Worm (Caenorhabditis elegans): Measurements from ENCODE around the gene lin-23.

The lin-23 gene

DNA sequence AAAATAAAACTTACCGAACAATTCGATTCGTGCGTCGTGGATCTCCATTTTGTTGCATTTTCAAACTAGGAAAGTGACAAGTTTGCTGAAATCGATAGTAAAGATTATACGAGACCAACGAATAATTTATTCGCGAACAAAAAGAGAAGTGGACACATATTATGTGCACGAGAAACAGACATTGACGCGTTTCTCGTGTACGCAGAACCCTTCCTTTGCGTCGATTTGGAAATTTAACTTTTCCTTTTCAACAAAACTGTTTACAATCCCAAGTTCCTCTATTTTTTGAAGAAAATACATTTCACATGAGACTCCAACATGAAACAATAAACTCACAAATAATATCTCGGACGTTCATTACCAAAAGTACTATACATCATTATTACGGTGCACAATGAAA is 10.3 kb upstream of the lin-23 start, which contains the start of gene K10B2.4 (continued):
- peak; percentile 64 for TF ChIP-seq dox-1 (GFP tag; IDR thresholded peaks at IDR 0.05)
- no peak for TF ChIP-seq F52B5.7 (tag; optimal IDR thresholded peaks at IDR 0.05)
- no peak for TF ChIP-seq sea-2 (GFP tag; IDR thresholded peaks at IDR 0.05)
- TF ChIP-seq C06A6.2 (GFP tag; conservative IDR thresholded peaks at IDR 0.05) = no peak
- TF ChIP-seq ZK185.1 (tag; optimal IDR thresholded peaks at IDR 0.05; ENCODE audit: poor library complexity, severe bottlenecking) = peak; percentile 58
- TF ChIP-seq nhr-80 (tag; optimal IDR thresholded peaks at IDR 0.05) = peak; percentile 61
- TF ChIP-seq egl-18 (GFP tag; IDR thresholded peaks at IDR 0.05) = no peak
- no peak for TF ChIP-seq nhr-90 (tag; optimal IDR thresholded peaks at IDR 0.05)
- TF ChIP-seq ztf-3 (GFP tag; optimal IDR thresholded peaks at IDR 0.05) = no peak
- no peak for TF ChIP-seq pbrm-1 (GFP tag; IDR thresholded peaks at IDR 0.05)
- no peak for TF ChIP-seq B0019.2 (GFP tag; conservative IDR thresholded peaks at IDR 0.05)
- TF ChIP-seq snpc-3.4 (tag; optimal IDR thresholded peaks at IDR 0.05) = no peak
- no peak for TF ChIP-seq nhr-179 (tag; optimal IDR thresholded peaks at IDR 0.05)
- TF ChIP-seq ama-1 (optimal IDR thresholded peaks at IDR 0.05) = no peak
- peak in 1 of 2 experiments; percentile 38 for TF ChIP-seq ama-1 (GFP tag; optimal IDR thresholded peaks at IDR 0.05)
- no peak for TF ChIP-seq bed-1 (GFP tag; IDR thresholded peaks at IDR 0.05)
- no peak for TF ChIP-seq Y79H2A.3 (GFP tag; conservative IDR thresholded peaks at IDR 0.05)
- TF ChIP-seq aptf-2 (GFP tag; conservative IDR thresholded peaks at IDR 0.05) = no peak
- peak; percentile 43; the same call in 1 of the 2 replicates for TF ChIP-seq rcor-1 (GFP tag; IDR thresholded peaks at IDR 0.05)
- TF ChIP-seq ceh-100 (GFP tag; IDR thresholded peaks at IDR 0.05) = peak; percentile 34; the same call in 1 of the 2 replicates
- TF ChIP-seq madf-10 (tag; optimal IDR thresholded peaks at IDR 0.05) = no peak
- no peak for TF ChIP-seq dpff-1 (tag; optimal IDR thresholded peaks at IDR 0.05)
- 0 out of 2 replicates have a peak, but pooled peaks have one; percentile 35 for TF ChIP-seq hsf-1 (GFP tag; IDR thresholded peaks at IDR 0.05)
- TF ChIP-seq D2030.7 (GFP tag; IDR thresholded peaks at IDR 0.05) = peak; percentile 41; the same call in 1 of the 2 replicates
- TF ChIP-seq chd-7 (tag; optimal IDR thresholded peaks at IDR 0.05) = no peak
- peak; percentile 56 for TF ChIP-seq B0035.1 (tag; optimal IDR thresholded peaks at IDR 0.05)
- TF ChIP-seq madf-8 (GFP tag; conservative IDR thresholded peaks at IDR 0.05) = no peak
- TF ChIP-seq hlh-12 (tag; optimal IDR thresholded peaks at IDR 0.05) = no peak
- TF ChIP-seq gei-17 (GFP tag; optimal IDR thresholded peaks at IDR 0.05) = no peak
- no peak for TF ChIP-seq sdz-38 (tag; optimal IDR thresholded peaks at IDR 0.05)
- no peak for TF ChIP-seq lir-1 (GFP tag; conservative IDR thresholded peaks at IDR 0.05)
- TF ChIP-seq tbx-9 (tag; optimal IDR thresholded peaks at IDR 0.05; ENCODE audit: borderline replicate concordance) = no peak
- TF ChIP-seq F55B11.4 (tag; optimal IDR thresholded peaks at IDR 0.05; ENCODE audit: borderline replicate concordance, insufficient read depth) = no peak
- TF ChIP-seq ceh-79 (tag; optimal IDR thresholded peaks at IDR 0.05) = no peak
- peak in 1 of 2 experiments; percentile 5 for TF ChIP-seq let-607 (tag; optimal IDR thresholded peaks at IDR 0.05)
- TF ChIP-seq T07F8.4 (tag; optimal IDR thresholded peaks at IDR 0.05) = no peak
- peak; percentile 47 for TF ChIP-seq lin-40 (tag; optimal IDR thresholded peaks at IDR 0.05)
- no peak for TF ChIP-seq somi-1 (GFP tag; optimal IDR thresholded peaks at IDR 0.05)
- TF ChIP-seq ztf-25 (GFP tag; IDR thresholded peaks at IDR 0.05) = no peak
- TF ChIP-seq B0261.1 (tag; optimal IDR thresholded peaks at IDR 0.05) = no peak
- TF ChIP-seq unc-62 (GFP tag; optimal IDR thresholded peaks at IDR 0.05) = no peak
- no peak for TF ChIP-seq egrh-3 (GFP tag; IDR thresholded peaks at IDR 0.05)
- TF ChIP-seq rpc-1 (optimal IDR thresholded peaks at IDR 0.05) = no peak
- no peak for TF ChIP-seq rpc-1 (tag; optimal IDR thresholded peaks at IDR 0.05)
- no peak for TF ChIP-seq K11D2.4 (GFP tag; IDR thresholded peaks at IDR 0.05)
- TF ChIP-seq lin-35 (GFP tag; optimal IDR thresholded peaks at IDR 0.05) = peak in 1 of 3 experiments; percentile 47
- TF ChIP-seq nfyb-1 (GFP tag; IDR thresholded peaks at IDR 0.05) = peak; percentile 57; the same call in 1 of the 2 replicates
- 0 out of 2 replicates have a peak, but pooled peaks have one; percentile 27 for TF ChIP-seq hmg-1.2 (GFP tag; IDR thresholded peaks at IDR 0.05)
- no peak for TF ChIP-seq F57C9.4 (tag; optimal IDR thresholded peaks at IDR 0.05)
- TF ChIP-seq attf-3 (GFP tag; conservative IDR thresholded peaks at IDR 0.05) = no peak

Measured in whole organism, young adult.